Worm (Caenorhabditis elegans): ENCODE measurements around the gene ZK287.4.
A peak's percentile ranks its signal among the peaks of the same experiment; 100 is the strongest.

ZK287.4 gene

ce11 chrV:9730743-9731706, 45.6 kb upstream of the ZK287.4 start (continued):
- TF ChIP-seq ceh-19 (GFP tag; optimal IDR thresholded peaks at IDR 0.05), result peak; percentile 83
- peak; percentile 73 for TF ChIP-seq madf-2 (tag; optimal IDR thresholded peaks at IDR 0.05)
- peak; percentile 73 for TF ChIP-seq ztf-16 (tag; optimal IDR thresholded peaks at IDR 0.05)
- TF ChIP-seq eyg-1 (tag; optimal IDR thresholded peaks at IDR 0.05), result peak; percentile 72
- TF ChIP-seq lin-11 (tag; optimal IDR thresholded peaks at IDR 0.05), result no peak
- peak; percentile 58 for TF ChIP-seq sox-2 (GFP tag; IDR thresholded peaks at IDR 0.05)
- TF ChIP-seq pros-1 (tag; optimal IDR thresholded peaks at IDR 0.05), result peak; percentile 95
- peak; percentile 91 for TF ChIP-seq ama-1 (optimal IDR thresholded peaks at IDR 0.05)
- TF ChIP-seq npax-4 (tag; optimal IDR thresholded peaks at IDR 0.05), result peak; percentile 3
- peak; percentile 91 for TF ChIP-seq hlh-30 (tag; optimal IDR thresholded peaks at IDR 0.05; ENCODE audit: insufficient read depth)
- peak; percentile 73 for TF ChIP-seq pha-2 (tag; optimal IDR thresholded peaks at IDR 0.05)
- no peak for TF ChIP-seq hlh-13 (GFP tag; optimal IDR thresholded peaks at IDR 0.05)
- peak; percentile 95 for TF ChIP-seq tbx-2 (tag; optimal IDR thresholded peaks at IDR 0.05)
- TF ChIP-seq ceh-48 (tag; optimal IDR thresholded peaks at IDR 0.05), result peak; percentile 12
- TF ChIP-seq unc-86 (tag; optimal IDR thresholded peaks at IDR 0.05), result peak; percentile 42
- TF ChIP-seq hlh-15 (tag; optimal IDR thresholded peaks at IDR 0.05), result no peak
- TF ChIP-seq zip-5 (tag; optimal IDR thresholded peaks at IDR 0.05), result no peak
- peak; percentile 59 for TF ChIP-seq ceh-14 (tag; optimal IDR thresholded peaks at IDR 0.05)
- TF ChIP-seq pax-1 (tag; optimal IDR thresholded peaks at IDR 0.05), result no peak
- peak; percentile 96 for TF ChIP-seq ceh-18 (tag; optimal IDR thresholded peaks at IDR 0.05)
- TF ChIP-seq K09A11.1 (tag; optimal IDR thresholded peaks at IDR 0.05; ENCODE audit: insufficient read depth), result peak; percentile 15
- no peak for TF ChIP-seq ceh-30 (tag; optimal IDR thresholded peaks at IDR 0.05)
- TF ChIP-seq mec-3 (tag; optimal IDR thresholded peaks at IDR 0.05; ENCODE audit: borderline replicate concordance), result peak; percentile 38
- peak; percentile 96 for TF ChIP-seq unc-55 (GFP tag; optimal IDR thresholded peaks at IDR 0.05)
- peak; percentile 94 for TF ChIP-seq rnt-1 (tag; optimal IDR thresholded peaks at IDR 0.05)
- TF ChIP-seq ceh-22 (tag; optimal IDR thresholded peaks at IDR 0.05), result peak; percentile 75
- TF ChIP-seq nhr-11 (tag; optimal IDR thresholded peaks at IDR 0.05), result no peak
- peak; percentile 82 for TF ChIP-seq elt-2 (tag; optimal IDR thresholded peaks at IDR 0.05)
- peak; percentile 60 for TF ChIP-seq hlh-6 (tag; optimal IDR thresholded peaks at IDR 0.05)
- TF ChIP-seq unc-3 (GFP tag; conservative IDR thresholded peaks at IDR 0.05), result no peak
- TF ChIP-seq unc-3 (tag; optimal IDR thresholded peaks at IDR 0.05), result peak; percentile 50
- peak; percentile 64 for TF ChIP-seq dve-1 (tag; optimal IDR thresholded peaks at IDR 0.05)
- TF ChIP-seq lim-6 (tag; optimal IDR thresholded peaks at IDR 0.05), result peak; percentile 32
- no peak for TF ChIP-seq Y22D7AL.16 (tag; optimal IDR thresholded peaks at IDR 0.05)
- TF ChIP-seq C38D4.7 (GFP tag; optimal IDR thresholded peaks at IDR 0.05), result no peak
- peak; percentile 72 for TF ChIP-seq dmd-4 (tag; optimal IDR thresholded peaks at IDR 0.05; ENCODE audit: borderline replicate concordance)
- peak; percentile 33 for TF ChIP-seq fax-1 (tag; optimal IDR thresholded peaks at IDR 0.05)
- TF ChIP-seq pat-9 (tag; optimal IDR thresholded peaks at IDR 0.05), result peak; percentile 61
- peak; percentile 5 for TF ChIP-seq T23F11.4 (GFP tag; optimal IDR thresholded peaks at IDR 0.05)
- TF ChIP-seq syd-9 (tag; optimal IDR thresholded peaks at IDR 0.05), result peak; percentile 76
- peak; percentile 83 for TF ChIP-seq ets-4 (tag; optimal IDR thresholded peaks at IDR 0.05)
- TF ChIP-seq elt-4 (tag; optimal IDR thresholded peaks at IDR 0.05), result no peak
- TF ChIP-seq fkh-10 (GFP tag; optimal IDR thresholded peaks at IDR 0.05), result peak; percentile 75
- TF ChIP-seq pag-3 (tag; optimal IDR thresholded peaks at IDR 0.05; ENCODE audit: borderline replicate concordance), result peak; percentile 55
- no peak for TF ChIP-seq ceh-45 (GFP tag; IDR thresholded peaks at IDR 0.05)

Data from whole organism, late embryonic.